Worm (Caenorhabditis elegans): ENCODE data around the gene Y41C4A.32.

Y41C4A.32 gene

DNA sequence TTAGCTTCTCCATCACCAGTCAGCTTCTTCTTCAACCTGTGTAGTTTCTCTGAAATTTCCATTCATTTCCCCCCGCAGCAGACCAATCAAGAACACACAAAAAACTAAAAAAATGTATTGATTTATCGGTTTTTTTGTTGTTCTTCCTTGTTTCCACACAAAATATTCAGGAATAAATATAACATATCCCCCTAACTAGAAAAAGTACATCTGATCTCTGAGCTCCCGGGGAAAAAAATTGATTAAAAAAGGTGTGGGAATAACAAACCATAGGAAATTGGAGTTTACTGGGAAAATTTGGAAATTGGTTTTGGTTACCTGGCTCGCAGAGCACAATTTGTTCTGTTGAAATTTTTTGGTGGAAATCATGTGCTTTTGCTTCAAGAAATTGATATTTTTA, 26.5 kb upstream of the Y41C4A.32 start, which contains the start of gene Y41C4A.22:
TSS of gene Y41C4A.22 (plus strand) at position 301 of the 400 bp plus-strand sequence.
- no peak for TF ChIP-seq hmg-4 (GFP tag; optimal IDR thresholded peaks at IDR 0.05)
- no peak for TF ChIP-seq F13C5.2 (tag; optimal IDR thresholded peaks at IDR 0.05)
- no peak for TF ChIP-seq tra-4 (tag; optimal IDR thresholded peaks at IDR 0.05)
- TF ChIP-seq tbx-37 (GFP tag; conservative IDR thresholded peaks at IDR 0.05) = no peak
- TF ChIP-seq ama-1 (optimal IDR thresholded peaks at IDR 0.05) = no peak
- TF ChIP-seq hnd-1 (tag; optimal IDR thresholded peaks at IDR 0.05) = no peak
- TF ChIP-seq pes-1 (GFP tag; IDR thresholded peaks at IDR 0.05) = no peak
- TF ChIP-seq hmbx-1 (tag; optimal IDR thresholded peaks at IDR 0.05) = no peak
- no peak for TF ChIP-seq ceh-13 (GFP tag; optimal IDR thresholded peaks at IDR 0.05)
- no peak for TF ChIP-seq sea-1 (GFP tag; conservative IDR thresholded peaks at IDR 0.05)
- no peak for TF ChIP-seq flt-1 (GFP tag; IDR thresholded peaks at IDR 0.05)
- TF ChIP-seq aly-1 (tag; optimal IDR thresholded peaks at IDR 0.05) = no peak
- no peak for TF ChIP-seq B0310.2 (tag; optimal IDR thresholded peaks at IDR 0.05)
- TF ChIP-seq tbx-11 (GFP tag; IDR thresholded peaks at IDR 0.05) = no peak
- no peak for TF ChIP-seq ets-7 (tag; optimal IDR thresholded peaks at IDR 0.05)

- TF ChIP-seq hmg-4 (GFP tag; optimal IDR thresholded peaks at IDR 0.05) (no peak), tbx-11 (GFP tag; IDR thresholded peaks at IDR 0.05) (no peak), aly-1 (tag; optimal IDR thresholded peaks at IDR 0.05) (no peak), ceh-13 (GFP tag; optimal IDR thresholded peaks at IDR 0.05) (no peak), scrt-1 (GFP tag; IDR thresholded peaks at IDR 0.05) (no peak), sea-1 (GFP tag; conservative IDR thresholded peaks at IDR 0.05) (no peak)
Measured at ce11 chrIII:11696273-11696672, 25.2 kb upstream of the Y41C4A.32 start, which contains the start of gene Y41C4A.6. TSS of gene Y41C4A.6 (plus strand) at chrIII:11696573.

DNA sequence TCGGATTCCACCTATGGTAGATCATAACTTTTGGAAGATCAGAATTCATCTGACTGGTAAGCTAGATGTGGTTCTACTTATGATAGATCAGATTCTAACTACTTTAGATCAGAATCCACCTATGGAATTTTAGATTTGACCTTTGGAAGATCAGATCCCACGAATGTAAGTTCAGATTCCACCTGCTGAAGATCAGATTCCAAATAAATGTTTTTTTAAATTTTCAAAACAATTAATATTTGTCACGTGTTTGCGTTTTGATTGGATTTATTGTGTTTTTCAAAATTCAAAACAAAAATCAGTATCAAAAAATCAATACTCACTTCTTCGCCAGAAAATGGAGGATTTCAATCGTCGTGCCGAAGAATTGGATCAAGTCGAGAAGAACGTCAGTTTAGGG, 22.9 kb upstream of the Y41C4A.32 start, which contains the start of gene Y41C4A.7:
TSS of gene Y41C4A.7 (plus strand) at position 301 of the 400 bp plus-strand sequence.
- TF ChIP-seq aly-1 (tag; optimal IDR thresholded peaks at IDR 0.05) (no peak), tbx-37 (GFP tag; conservative IDR thresholded peaks at IDR 0.05) (no peak), ceh-13 (GFP tag; optimal IDR thresholded peaks at IDR 0.05) (no peak), hmbx-1 (tag; optimal IDR thresholded peaks at IDR 0.05) (no peak), flt-1 (GFP tag; IDR thresholded peaks at IDR 0.05) (no peak), hmg-4 (GFP tag; optimal IDR thresholded peaks at IDR 0.05) (no peak), sea-1 (GFP tag; conservative IDR thresholded peaks at IDR 0.05) (no peak), ama-1 (optimal IDR thresholded peaks at IDR 0.05) (no peak), hnd-1 (tag; optimal IDR thresholded peaks at IDR 0.05) (no peak), pes-1 (GFP tag; IDR thresholded peaks at IDR 0.05) (no peak), B0310.2 (tag; optimal IDR thresholded peaks at IDR 0.05) (no peak), ceh-36 (tag; optimal IDR thresholded peaks at IDR 0.05) (no peak), F13C5.2 (tag; optimal IDR thresholded peaks at IDR 0.05) (no peak), ets-7 (tag; optimal IDR thresholded peaks at IDR 0.05) (no peak)

DNA sequence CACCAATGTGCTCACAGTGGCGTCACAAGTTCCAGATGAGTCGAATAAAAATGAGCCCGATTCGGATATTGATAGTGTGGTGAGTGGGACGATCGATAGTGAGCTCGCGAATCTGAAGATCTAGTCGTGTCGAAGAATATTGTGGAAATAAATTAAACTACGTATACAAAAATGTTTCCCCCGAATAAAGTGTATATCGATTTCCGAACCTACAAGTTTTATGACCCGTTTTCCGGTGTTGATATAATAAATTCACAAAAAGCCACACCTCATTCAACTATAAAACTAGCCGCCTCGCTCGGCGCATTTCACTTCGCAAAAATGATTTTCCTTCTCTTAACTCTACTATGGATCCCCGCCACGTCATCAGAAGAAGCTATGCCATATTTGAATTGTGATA, 21.5 kb upstream of the Y41C4A.32 start, which contains the start of gene pqn-84:
TSS of gene pqn-84 (plus strand) at position 301 of the 400 bp plus-strand sequence.
- no peak for TF ChIP-seq B0310.2 (tag; optimal IDR thresholded peaks at IDR 0.05)
- TF ChIP-seq ceh-36 (tag; optimal IDR thresholded peaks at IDR 0.05) = no peak

- TF ChIP-seq pes-1 (GFP tag; IDR thresholded peaks at IDR 0.05) (no peak), flt-1 (GFP tag; IDR thresholded peaks at IDR 0.05) (no peak), hmg-4 (GFP tag; optimal IDR thresholded peaks at IDR 0.05) (no peak), B0310.2 (tag; optimal IDR thresholded peaks at IDR 0.05) (peak; percentile 13), tbx-11 (GFP tag; IDR thresholded peaks at IDR 0.05) (0 out of 2 replicates have a peak, but pooled peaks have one; percentile 16), ama-1 (optimal IDR thresholded peaks at IDR 0.05) (no peak), hnd-1 (tag; optimal IDR thresholded peaks at IDR 0.05) (no peak), hmbx-1 (tag; optimal IDR thresholded peaks at IDR 0.05) (no peak)
Measured at ce11 chrIII:11701863-11702262, 19.6 kb upstream of the Y41C4A.32 start.

ce11 chrIII:11703006-11703775, 18.3 kb upstream of the Y41C4A.32 start:
- no peak for TF ChIP-seq hmbx-1 (tag; optimal IDR thresholded peaks at IDR 0.05)
- TF ChIP-seq hnd-1 (tag; optimal IDR thresholded peaks at IDR 0.05) = no peak
- TF ChIP-seq aly-1 (tag; optimal IDR thresholded peaks at IDR 0.05) = no peak
- TF ChIP-seq ets-7 (tag; optimal IDR thresholded peaks at IDR 0.05) = no peak
- no peak for TF ChIP-seq sea-1 (GFP tag; conservative IDR thresholded peaks at IDR 0.05)

- no peak for TF ChIP-seq aly-1 (tag; optimal IDR thresholded peaks at IDR 0.05)
- TF ChIP-seq ets-7 (tag; optimal IDR thresholded peaks at IDR 0.05) = no peak
Measured at ce11 chrIII:11703776-11704093, 17.8 kb upstream of the Y41C4A.32 start, which contains the start of gene col-95. TSS of gene col-95 (plus strand) at chrIII:11703994.

- TF ChIP-seq hmg-4 (GFP tag; optimal IDR thresholded peaks at IDR 0.05) = no peak
- no peak for TF ChIP-seq ceh-13 (GFP tag; optimal IDR thresholded peaks at IDR 0.05)
Measured at ce11 chrIII:11704377-11704978, 17.0 kb upstream of the Y41C4A.32 start.
